Worm (Caenorhabditis elegans) whole organism, midembryonic: ENCODE data around the gene tph-1.

Experiments used
- T22C8.4 ChIP-seq: fragments of 200-800 bp; sonication (Bioruptor generic); IDR thresholded peaks from 2 replicates; pipeline ENCODE4 v1.3.6; 2022; ENCODE audit warnings: missing genetic modification characterization, missing compliant biosample characterization
- cog-1 ChIP-seq: sonication (generic microtip); optimal IDR thresholded peaks from 2 replicates; lab custom pipeline; 2016; ENCODE audit warnings: missing genetic modification characterization, missing compliant biosample characterization
- flt-1 ChIP-seq: fragments of 200-800 bp; sonication (Bioruptor generic); IDR thresholded peaks from 2 replicates; pipeline ENCODE4 v1.3.6; 2022; ENCODE audit warnings: missing genetic modification characterization, missing compliant biosample characterization
- med-1 ChIP-seq: sonication (generic microtip); optimal IDR thresholded peaks from 2 replicates; lab custom pipeline; 2017; ENCODE audit warnings: missing genetic modification characterization, mild to moderate bottlenecking, missing compliant biosample characterization, antibody characterized with exemption, missing genetic modification reagents; ENCODE audit not compliant: insufficient read depth
- ref-1 ChIP-seq: fragments of 200-800 bp; sonication (Bioruptor generic); conservative IDR thresholded peaks from 2 replicates; pipeline ENCODE4 v1.3.6; 2022; ENCODE audit warnings: missing genetic modification reagents, missing genetic modification characterization, missing compliant biosample characterization
- tab-1 ChIP-seq: fragments of 200-800 bp; sonication (Bioruptor generic); IDR thresholded peaks from 2 replicates; pipeline ENCODE4 v1.3.6; 2022; ENCODE audit warnings: missing genetic modification characterization, missing compliant biosample characterization
- ztf-23 ChIP-seq: fragments of 200-800 bp; sonication (Bioruptor generic); IDR thresholded peaks from 2 replicates; pipeline ENCODE4 v1.3.6; 2022; ENCODE audit warnings: missing genetic modification reagents, missing genetic modification characterization, missing compliant biosample characterization
- ztf-29 ChIP-seq: fragments of 200-800 bp; sonication (Bioruptor generic); IDR thresholded peaks from 2 replicates; pipeline ENCODE4 v1.3.6; 2022; ENCODE audit warnings: missing genetic modification reagents, missing genetic modification characterization, missing compliant biosample characterization

DNA sequence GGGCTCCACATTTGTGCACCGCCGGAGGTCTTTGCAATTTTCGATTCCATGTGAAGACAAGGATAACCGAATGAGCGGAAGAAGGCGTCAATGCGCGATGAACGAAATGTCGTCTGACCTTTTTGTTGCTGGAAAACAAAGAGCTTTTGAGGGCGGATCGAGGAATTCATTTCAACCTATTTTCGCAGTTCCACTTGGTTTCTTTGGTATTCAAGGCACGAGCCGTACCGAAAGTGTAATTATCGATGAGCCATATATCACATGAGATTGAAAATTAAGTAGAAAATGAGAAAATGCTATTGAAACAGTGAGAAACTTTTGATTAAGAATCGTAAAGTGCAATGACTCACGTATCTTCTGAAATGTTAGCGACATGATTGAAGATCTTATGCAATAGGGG is 29.9 kb upstream of the tph-1 start, which contains the start of gene glb-9:
- no peak for TF ChIP-seq ref-1 (GFP tag; lab: Robert Waterston, UW)
- TF ChIP-seq ztf-23 (GFP tag; lab: Robert Waterston, UW) = no peak
- TF ChIP-seq T22C8.4 (GFP tag; lab: Robert Waterston, UW) = no peak
- TF ChIP-seq tab-1 (GFP tag; lab: Robert Waterston, UW) = no peak
- TF ChIP-seq flt-1 (GFP tag; lab: Robert Waterston, UW) = no peak
- TF ChIP-seq cog-1 (tag; lab: Kevin White, UChicago) = no peak
- no peak for TF ChIP-seq med-1 (GFP tag; lab: Kevin White, UChicago)
- no peak for TF ChIP-seq ztf-29 (GFP tag; lab: Robert Waterston, UW)
